Worm (Caenorhabditis elegans) whole organism, L2 larva: ENCODE data around the gene cut-2.

Experiments
- C34F6.9 ChIP-seq: fragments of 150-350 bp; optimal IDR thresholded peaks from 2 replicates; lab custom pipeline; 2014; ENCODE audit warnings: missing biosample characterization, missing genetic modification characterization
- F13H6.1 ChIP-seq: sonication (generic microtip); optimal IDR thresholded peaks from 2 replicates; lab custom pipeline; 2016; ENCODE audit warnings: missing genetic modification characterization, missing compliant biosample characterization
- Y55F3AM.14 ChIP-seq: fragments of 200-800 bp; sonication (Bioruptor generic); optimal IDR thresholded peaks from 2 replicates; lab custom pipeline; 2018; ENCODE audit warnings: mild to moderate bottlenecking, missing genetic modification characterization, missing compliant biosample characterization
- ZK546.5 ChIP-seq: sonication (generic microtip); optimal IDR thresholded peaks from 2 replicates; lab custom pipeline; 2017; ENCODE audit warnings: missing biosample characterization, missing genetic modification characterization
- alr-1 ChIP-seq: fragments of 150-350 bp; optimal IDR thresholded peaks from 2 replicates; lab custom pipeline; 2014; ENCODE audit warnings: missing biosample characterization, missing genetic modification characterization
- aly-2 ChIP-seq: fragments of 150-350 bp; optimal IDR thresholded peaks from 2 replicates; lab custom pipeline; 2014; ENCODE audit warnings: missing biosample characterization, missing genetic modification characterization
- ama-1 ChIP-seq: fragments of 150-350 bp; optimal IDR thresholded peaks from 2 replicates; lab custom pipeline; 2018; ENCODE audit warnings: inconsistent platforms
- ceh-16 ChIP-seq: fragments of 150-350 bp; optimal IDR thresholded peaks from 2 replicates; lab custom pipeline; 2014; ENCODE audit warnings: missing biosample characterization, missing genetic modification characterization
- crh-2 ChIP-seq: sonication (generic microtip); optimal IDR thresholded peaks from 2 replicates; lab custom pipeline; 2017; ENCODE audit warnings: missing biosample characterization, missing genetic modification characterization
- egl-27 ChIP-seq: sonication (generic microtip); optimal IDR thresholded peaks from 3 replicates; lab custom pipeline; 2017; ENCODE audit warnings: missing biosample characterization, missing genetic modification reagents, missing genetic modification characterization
- elt-1 ChIP-seq: fragments of 150-350 bp; optimal IDR thresholded peaks from 2 replicates; lab custom pipeline; 2014; ENCODE audit warnings: missing biosample characterization, missing genetic modification characterization
- elt-3 ChIP-seq: sonication (generic microtip); optimal IDR thresholded peaks from 2 replicates; lab custom pipeline; 2017; ENCODE audit warnings: missing biosample characterization, missing genetic modification characterization
- gmeb-1 ChIP-seq: fragments of 150-350 bp; optimal IDR thresholded peaks from 2 replicates; lab custom pipeline; 2014; ENCODE audit warnings: missing biosample characterization, missing genetic modification characterization
- lin-11 ChIP-seq: fragments of 150-350 bp; sonication (generic microtip); optimal IDR thresholded peaks from 2 replicates; lab custom pipeline; 2014; ENCODE audit warnings: missing biosample characterization, missing genetic modification characterization, inconsistent platforms, mixed read lengths
- lin-13 ChIP-seq: fragments of 150-350 bp; optimal IDR thresholded peaks from 2 replicates; lab custom pipeline; 2014; ENCODE audit warnings: missing biosample characterization, missing genetic modification reagents, missing genetic modification characterization
- lin-39 ChIP-seq: fragments of 150-350 bp; optimal IDR thresholded peaks from 2 replicates; lab custom pipeline; 2014; ENCODE audit warnings: missing biosample characterization, missing genetic modification reagents, missing genetic modification characterization
- lsy-2 ChIP-seq, 2 experiments: fragments of 150-350 bp in 1 of 2; sonication (generic microtip) in 1 of 2; optimal IDR thresholded peaks; 2 replicates each; lab custom pipeline; 2014 to 2017; ENCODE audit warnings: missing biosample characterization in 2 of 2, missing genetic modification characterization in 2 of 2
- mab-5 ChIP-seq: fragments of 150-350 bp; optimal IDR thresholded peaks from 2 replicates; lab custom pipeline; 2014; ENCODE audit warnings: missing biosample characterization, missing genetic modification characterization
- mbf-1 ChIP-seq: sonication (generic microtip); optimal IDR thresholded peaks from 2 replicates; lab custom pipeline; 2017; ENCODE audit warnings: missing biosample characterization, missing genetic modification characterization
- nhr-10 ChIP-seq: sonication (generic microtip); optimal IDR thresholded peaks from 2 replicates; lab custom pipeline; 2017; ENCODE audit warnings: missing biosample characterization, missing genetic modification characterization
- nhr-11 ChIP-seq: fragments of 150-350 bp; optimal IDR thresholded peaks from 2 replicates; lab custom pipeline; 2014; ENCODE audit warnings: missing biosample characterization, missing genetic modification characterization
- nhr-12 ChIP-seq: fragments of 150-350 bp; optimal IDR thresholded peaks from 2 replicates; lab custom pipeline; 2014; ENCODE audit warnings: missing biosample characterization, missing genetic modification characterization
- nhr-129 ChIP-seq: fragments of 150-350 bp; optimal IDR thresholded peaks from 2 replicates; lab custom pipeline; 2014; ENCODE audit warnings: missing biosample characterization, missing genetic modification characterization
- nhr-21 ChIP-seq: fragments of 150-350 bp; optimal IDR thresholded peaks from 2 replicates; lab custom pipeline; 2014; ENCODE audit warnings: missing biosample characterization, missing genetic modification characterization
- nhr-23 ChIP-seq: fragments of 150-350 bp; optimal IDR thresholded peaks from 2 replicates; lab custom pipeline; 2014; ENCODE audit warnings: missing biosample characterization, missing genetic modification reagents, missing genetic modification characterization
- nhr-237 ChIP-seq: fragments of 150-350 bp; optimal IDR thresholded peaks from 2 replicates; lab custom pipeline; 2014; ENCODE audit warnings: missing biosample characterization, missing genetic modification characterization
- nhr-6 ChIP-seq: fragments of 150-350 bp; optimal IDR thresholded peaks from 2 replicates; lab custom pipeline; 2014; ENCODE audit warnings: missing biosample characterization, missing genetic modification characterization
- nhr-77 ChIP-seq: fragments of 150-350 bp; optimal IDR thresholded peaks from 2 replicates; lab custom pipeline; 2014; ENCODE audit warnings: missing biosample characterization, missing genetic modification characterization
- sem-4 ChIP-seq: fragments of 150-350 bp; optimal IDR thresholded peaks from 2 replicates; lab custom pipeline; 2014; ENCODE audit warnings: missing biosample characterization, missing genetic modification reagents, missing genetic modification characterization
- sma-3 ChIP-seq: sonication (generic microtip); optimal IDR thresholded peaks from 2 replicates; lab custom pipeline; 2016; ENCODE audit warnings: missing genetic modification reagents, missing genetic modification characterization, missing compliant biosample characterization
- sma-9 ChIP-seq, 2 experiments: fragments of 150-350 bp in 1 of 2; sonication (generic microtip) in 1 of 2; optimal IDR thresholded peaks; 2 replicates each; lab custom pipeline; 2014 to 2016; ENCODE audit warnings: missing genetic modification characterization in 2 of 2, mild to moderate bottlenecking in 1 of 2, missing biosample characterization in 1 of 2, missing compliant biosample characterization in 1 of 2, missing genetic modification reagents in 1 of 2, moderate library complexity in 1 of 2
- snpc-4 ChIP-seq: fragments of 150-350 bp; optimal IDR thresholded peaks from 2 replicates; lab custom pipeline; 2014; ENCODE audit warnings: missing biosample characterization, missing genetic modification characterization
- unc-39 ChIP-seq: fragments of 150-350 bp; optimal IDR thresholded peaks from 2 replicates; lab custom pipeline; 2014; ENCODE audit warnings: missing biosample characterization, missing genetic modification characterization
- unc-55 ChIP-seq: fragments of 150-350 bp; sonication (generic microtip); optimal IDR thresholded peaks from 3 replicates; lab custom pipeline; 2014; ENCODE audit warnings: missing biosample characterization, missing genetic modification reagents, missing genetic modification characterization
- zag-1 ChIP-seq: fragments of 150-350 bp; optimal IDR thresholded peaks from 2 replicates; lab custom pipeline; 2014; ENCODE audit warnings: missing biosample characterization, missing genetic modification characterization
- ztf-1 ChIP-seq: fragments of 200-800 bp; sonication (Bioruptor generic); conservative IDR thresholded peaks from 2 replicates; pipeline ENCODE4 v1.3.6; 2022; ENCODE audit warnings: missing genetic modification characterization, missing compliant biosample characterization
- ztf-11 ChIP-seq: sonication (generic microtip); optimal IDR thresholded peaks from 2 replicates; lab custom pipeline; 2017; ENCODE audit warnings: missing biosample characterization, missing genetic modification characterization
- ztf-4 ChIP-seq: fragments of 150-350 bp; optimal IDR thresholded peaks from 2 replicates; lab custom pipeline; 2014; ENCODE audit warnings: missing biosample characterization, missing genetic modification characterization

cut-2 gene

ce11 chrV:13391378-13392258, 23.1 kb upstream of the cut-2 start, which contains the start of gene somi-1 (continued):
- TF ChIP-seq lin-13 (GFP tag; lab: Kevin White, UChicago): peak; percentile 1
- no peak for TF ChIP-seq unc-55 (GFP tag; lab: Kevin White, UChicago)
- TF ChIP-seq nhr-77 (tag; lab: Kevin White, UChicago): no peak
- TF ChIP-seq unc-39 (tag; lab: Kevin White, UChicago): no peak
- TF ChIP-seq egl-27 (tag; lab: Kevin White, UChicago): peak; percentile 56
- TF ChIP-seq ztf-1: no peak

- TF ChIP-seq nhr-237 (tag; lab: Kevin White, UChicago): no peak
- no peak for TF ChIP-seq nhr-11 (tag; lab: Kevin White, UChicago)
- no peak for TF ChIP-seq egl-27 (tag; lab: Kevin White, UChicago)
- no peak for TF ChIP-seq unc-39 (tag; lab: Kevin White, UChicago)
- no peak for TF ChIP-seq gmeb-1 (tag; lab: Kevin White, UChicago)
- TF ChIP-seq nhr-10: no peak
- TF ChIP-seq F13H6.1 (tag; lab: Kevin White, UChicago): peak; percentile 72
- no peak for TF ChIP-seq sem-4 (tag; lab: Kevin White, UChicago)
- TF ChIP-seq elt-1 (tag; lab: Kevin White, UChicago): no peak
- TF ChIP-seq lin-13 (GFP tag; lab: Kevin White, UChicago): no peak
- peak; percentile 31 for TF ChIP-seq C34F6.9 (tag; lab: Kevin White, UChicago)
- no peak for TF ChIP-seq mbf-1 (tag; lab: Kevin White, UChicago)
- TF ChIP-seq sma-3 (GFP tag; lab: Kevin White, UChicago): peak; percentile 5
- TF ChIP-seq Y55F3AM.14 (GFP tag; lab: Kevin White, UChicago): peak; percentile 56
- TF ChIP-seq lin-39 (tag; lab: Kevin White, UChicago): no peak
- TF ChIP-seq ceh-16 (tag; lab: Kevin White, UChicago): no peak
- TF ChIP-seq alr-1 (tag; lab: Kevin White, UChicago): no peak
- no peak for TF ChIP-seq ZK546.5 (tag; lab: Kevin White, UChicago)
- no peak for TF ChIP-seq ama-1 (lab: Kevin White, UChicago)
- TF ChIP-seq crh-2: no peak
- TF ChIP-seq ztf-4 (tag; lab: Kevin White, UChicago): no peak
- no peak for TF ChIP-seq nhr-23
- no peak for TF ChIP-seq mab-5 (tag; lab: Kevin White, UChicago)
- peak; percentile 28 for TF ChIP-seq nhr-129
- no peak for TF ChIP-seq ztf-11 (tag; lab: Kevin White, UChicago)
- TF ChIP-seq nhr-12 (tag; lab: Kevin White, UChicago): no peak
- peak; percentile 2 for TF ChIP-seq sma-9 (GFP tag; optimal IDR thresholded peaks at IDR 0.05; lab: Kevin White, UChicago)
- no peak for TF ChIP-seq sma-9 (tag; optimal IDR thresholded peaks at IDR 0.05; lab: Kevin White, UChicago)
- peak in 1 of 2 experiments; percentile 13 for TF ChIP-seq lsy-2 (tag; optimal IDR thresholded peaks at IDR 0.05; lab: Kevin White, UChicago)
- TF ChIP-seq lin-11: no peak
- no peak for TF ChIP-seq nhr-21
These were observed 21.4 kb upstream of the cut-2 start for ce11 chrV:13393333-13393803.

ce11 chrV:13394968-13395367, 19.8 kb upstream of the cut-2 start:
- no peak for TF ChIP-seq snpc-4 (tag; lab: Kevin White, UChicago)

- TF ChIP-seq nhr-6 (tag; lab: Kevin White, UChicago) (no peak), lin-39 (tag; lab: Kevin White, UChicago) (no peak), lin-11 (no peak), elt-3 (tag; lab: Kevin White, UChicago) (no peak), unc-39 (tag; lab: Kevin White, UChicago) (no peak), sma-3 (GFP tag; lab: Kevin White, UChicago) (no peak), nhr-129 (peak; percentile 17), aly-2 (tag; lab: Kevin White, UChicago) (no peak), ceh-16 (tag; lab: Kevin White, UChicago) (no peak), Y55F3AM.14 (GFP tag; lab: Kevin White, UChicago) (peak; percentile 39), nhr-237 (tag; lab: Kevin White, UChicago) (no peak), zag-1 (peak; percentile 48)
These were observed 18.3 kb upstream of the cut-2 start for ce11 chrV:13396426-13396825.
